Worm (Caenorhabditis elegans): ENCODE results near the gene C05B5.2.

C05B5.2 gene

DNA sequence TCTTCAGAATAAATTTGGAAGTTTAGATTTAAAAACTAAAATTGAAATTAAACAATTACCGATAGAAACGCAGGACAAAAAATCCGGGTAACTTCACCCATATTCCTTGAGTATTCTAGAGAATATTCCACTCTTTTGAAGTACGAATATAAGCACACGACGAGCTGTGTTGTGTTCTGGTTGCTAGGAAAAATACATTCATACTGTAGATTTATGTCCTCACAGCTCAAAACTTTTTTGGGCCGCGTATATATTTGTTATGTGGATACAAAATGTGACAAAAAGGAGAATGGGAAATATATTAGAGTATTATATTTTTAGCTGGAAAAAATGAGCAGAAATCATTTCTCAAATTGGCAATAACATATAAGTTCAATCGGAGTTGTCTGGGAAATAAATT is 32.9 kb upstream of the C05B5.2 start, which contains the start of gene M04D8.5:
TSS of gene M04D8.5 (minus strand) at position 101 of the 400 bp plus-strand sequence.
- TF ChIP-seq snpc-4 (tag; optimal IDR thresholded peaks at IDR 0.05) (no peak), fos-1 (tag; optimal IDR thresholded peaks at IDR 0.05) (no peak), fkh-10 (GFP tag; optimal IDR thresholded peaks at IDR 0.05) (no peak), aly-2 (tag; optimal IDR thresholded peaks at IDR 0.05) (no peak), elt-3 (tag; optimal IDR thresholded peaks at IDR 0.05) (no peak), nhr-23 (tag; optimal IDR thresholded peaks at IDR 0.05) (no peak), lsy-12 (tag; optimal IDR thresholded peaks at IDR 0.05) (no peak), mdl-1 (tag; optimal IDR thresholded peaks at IDR 0.05) (no peak), nhr-237 (tag; optimal IDR thresholded peaks at IDR 0.05) (no peak)

DNA sequence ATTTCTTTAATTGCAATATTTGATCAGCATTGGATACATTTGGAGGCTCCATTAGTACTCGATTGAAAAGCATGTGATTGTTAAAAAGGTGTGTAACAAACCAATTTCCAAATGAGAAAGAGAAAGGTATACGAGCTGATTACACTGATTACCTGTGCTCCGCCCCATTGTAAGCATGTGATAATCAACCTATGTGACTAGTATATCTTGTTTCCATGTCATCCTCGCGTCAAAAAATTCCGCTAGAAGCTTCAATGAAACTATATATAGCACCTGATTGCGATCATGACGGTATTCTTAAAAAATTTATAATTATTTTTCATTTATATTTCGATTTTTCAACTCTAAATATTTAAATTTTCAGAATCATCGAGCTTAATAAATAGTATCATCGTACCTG is 30.2 kb upstream of the C05B5.2 start, which contains the start of gene M04D8.4:
TSS of gene M04D8.4 (minus strand) at position 101 of the 400 bp plus-strand sequence.
- TF ChIP-seq fos-1 (tag; optimal IDR thresholded peaks at IDR 0.05) (no peak), pha-4 (tag; optimal IDR thresholded peaks at IDR 0.05) (no peak), pqm-1 (tag; optimal IDR thresholded peaks at IDR 0.05) (no peak), nhr-28 (tag; optimal IDR thresholded peaks at IDR 0.05) (no peak), skn-1 (tag; optimal IDR thresholded peaks at IDR 0.05) (no peak), ztf-4 (tag; optimal IDR thresholded peaks at IDR 0.05) (no peak), unc-62 (GFP tag; optimal IDR thresholded peaks at IDR 0.05) (no peak)

DNA sequence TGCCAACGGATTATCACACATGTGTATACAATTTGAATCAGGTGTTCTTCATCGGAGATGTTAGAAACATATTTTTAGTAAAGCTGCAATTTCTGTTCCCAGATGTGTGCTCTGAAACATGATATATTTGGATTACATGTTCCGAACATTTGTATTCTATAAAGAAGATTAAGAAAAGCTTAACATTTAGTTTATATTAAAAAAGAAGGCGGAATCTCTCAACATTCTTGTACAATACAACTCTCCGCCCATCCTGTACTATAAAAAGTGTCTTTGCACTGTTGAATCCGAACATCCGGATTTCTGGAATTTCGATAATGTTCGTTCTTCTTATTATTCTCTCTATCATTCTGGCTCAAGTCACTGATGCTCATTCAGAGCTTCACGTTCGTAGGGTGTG is 27.6 kb upstream of the C05B5.2 start, which contains the start of gene ins-23:
TSS of gene ins-23 (plus strand) at position 301 of the 400 bp plus-strand sequence.
- no peak for TF ChIP-seq jun-1 (tag; optimal IDR thresholded peaks at IDR 0.05)
- no peak for TF ChIP-seq tbx-2 (tag; optimal IDR thresholded peaks at IDR 0.05)
- no peak for TF ChIP-seq R02D3.7 (tag; optimal IDR thresholded peaks at IDR 0.05)
- TF ChIP-seq ceh-28 (tag; optimal IDR thresholded peaks at IDR 0.05): no peak

DNA sequence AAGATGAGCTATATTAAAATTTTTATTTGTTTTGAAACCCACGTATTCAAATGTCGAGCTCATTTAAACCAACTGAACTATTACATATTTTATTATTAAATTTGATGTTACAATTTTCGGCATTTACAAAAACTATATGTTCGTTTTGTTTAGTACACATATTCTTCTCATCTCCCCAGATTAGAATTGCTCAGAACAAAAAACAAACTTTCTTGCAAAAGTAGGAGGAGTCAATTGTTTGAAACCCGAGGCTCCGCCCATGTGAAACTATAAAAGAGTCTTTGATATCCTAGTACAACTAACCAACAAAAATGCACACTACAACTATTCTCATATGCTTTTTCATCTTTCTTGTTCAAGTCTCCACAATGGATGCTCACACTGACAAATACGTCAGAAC is 25.7 kb upstream of the C05B5.2 start, which contains the start of gene ins-22:
TSS of gene ins-22 (plus strand) at position 301 of the 400 bp plus-strand sequence.
- no peak for TF ChIP-seq hmg-11 (tag; optimal IDR thresholded peaks at IDR 0.05)
- no peak for TF ChIP-seq ceh-82 (tag; optimal IDR thresholded peaks at IDR 0.05)
- TF ChIP-seq ama-1 (optimal IDR thresholded peaks at IDR 0.05): no peak
- no peak for TF ChIP-seq tbx-2 (tag; optimal IDR thresholded peaks at IDR 0.05)
- TF ChIP-seq jun-1 (tag; optimal IDR thresholded peaks at IDR 0.05): no peak
- no peak for TF ChIP-seq lsy-12 (tag; optimal IDR thresholded peaks at IDR 0.05)

DNA sequence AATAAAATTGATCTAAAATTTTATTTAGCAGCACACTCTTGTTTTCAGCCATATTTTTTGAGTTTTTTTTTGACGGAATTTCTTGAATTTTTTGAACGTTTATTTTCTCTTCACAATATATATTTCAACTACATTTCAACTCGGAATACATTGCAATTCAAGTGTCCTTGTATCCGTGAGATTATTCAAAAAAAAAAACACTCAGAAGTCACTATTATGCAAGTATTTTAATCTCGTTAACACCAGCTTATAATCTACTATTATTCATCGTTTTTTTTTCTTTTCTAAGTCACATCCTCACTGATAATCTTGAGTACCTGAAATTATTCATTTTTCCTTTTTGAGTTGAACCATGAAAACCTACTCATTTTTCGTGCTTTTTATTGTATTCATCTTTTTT is 23.1 kb upstream of the C05B5.2 start, which contains the start of gene ins-21:
TSS of gene ins-21 (plus strand) at position 301 of the 400 bp plus-strand sequence.
- no peak for TF ChIP-seq nhr-43 (tag; optimal IDR thresholded peaks at IDR 0.05; ENCODE audit: poor library complexity, severe bottlenecking)
- TF ChIP-seq egl-5 (tag; optimal IDR thresholded peaks at IDR 0.05): no peak
- TF ChIP-seq lin-39 (tag; optimal IDR thresholded peaks at IDR 0.05): no peak
- no peak for TF ChIP-seq snpc-4 (tag; optimal IDR thresholded peaks at IDR 0.05)
- TF ChIP-seq pqm-1 (tag; optimal IDR thresholded peaks at IDR 0.05): no peak
- no peak for TF ChIP-seq fos-1 (tag; optimal IDR thresholded peaks at IDR 0.05)
- TF ChIP-seq elt-2 (tag; optimal IDR thresholded peaks at IDR 0.05): no peak
- no peak for TF ChIP-seq elt-1 (tag; optimal IDR thresholded peaks at IDR 0.05)
- no peak for TF ChIP-seq mdl-1 (tag; optimal IDR thresholded peaks at IDR 0.05)
- TF ChIP-seq pha-4 (tag; optimal IDR thresholded peaks at IDR 0.05): no peak
- TF ChIP-seq elt-3 (tag; optimal IDR thresholded peaks at IDR 0.05): no peak

DNA sequence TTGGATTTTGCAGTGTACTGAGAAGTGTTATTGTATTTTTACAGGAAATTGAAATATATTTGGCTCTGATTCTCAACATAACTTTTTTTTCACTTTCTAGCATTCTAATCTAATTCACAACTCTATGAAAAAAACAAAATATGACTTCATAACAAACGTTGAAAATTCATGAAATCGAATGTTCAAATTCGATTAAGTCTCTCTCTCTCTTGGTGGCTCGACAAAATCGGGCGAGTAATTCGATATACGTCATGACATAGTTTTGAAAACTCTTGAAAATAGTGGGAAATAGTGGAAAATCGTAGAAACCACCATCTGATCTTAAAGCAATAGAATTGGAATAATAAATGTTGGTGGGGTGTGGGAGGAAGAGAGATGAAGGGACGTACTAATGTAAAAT is 17.7 kb upstream of the C05B5.2 start:
- TF ChIP-seq snpc-4 (tag; optimal IDR thresholded peaks at IDR 0.05) (no peak), mml-1 (tag; optimal IDR thresholded peaks at IDR 0.05) (no peak), aly-2 (tag; optimal IDR thresholded peaks at IDR 0.05) (no peak), nhr-23 (tag; optimal IDR thresholded peaks at IDR 0.05) (no peak)

DNA sequence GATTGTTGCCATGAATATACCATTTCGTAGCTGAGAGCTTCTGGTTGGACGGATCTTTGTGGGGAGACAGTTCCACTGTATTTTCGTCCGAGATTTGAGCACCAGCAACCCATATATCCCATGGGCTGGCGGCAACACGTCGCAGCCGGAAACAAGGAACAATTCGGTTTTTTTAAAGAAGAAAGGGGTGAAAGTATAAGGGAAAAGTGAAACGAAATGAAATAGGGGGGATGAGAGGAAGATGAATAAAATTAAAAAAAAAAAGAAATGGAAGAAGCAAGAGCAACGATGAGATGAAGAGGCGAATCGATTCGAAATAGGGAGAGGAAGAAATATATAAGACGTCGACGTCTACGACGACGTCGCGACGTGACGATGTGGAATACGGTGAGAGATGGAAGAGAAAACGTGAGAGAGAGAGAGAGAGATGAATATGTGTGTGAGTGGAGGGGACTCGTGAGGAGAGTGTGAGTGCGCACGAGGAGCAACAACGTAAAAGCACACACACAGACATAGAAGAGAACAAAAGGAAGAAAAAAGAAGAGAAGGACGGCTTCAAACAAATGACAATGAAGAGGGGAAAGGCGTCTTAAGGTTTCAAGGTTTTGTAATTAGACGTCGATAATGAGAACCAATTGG is 16.2 kb upstream of the C05B5.2 start, which contains the start of gene rgs-1:
TSS of gene rgs-1 (minus strand) at position 146 of the 639 bp plus-strand sequence.
- TF ChIP-seq hmg-11 (tag; optimal IDR thresholded peaks at IDR 0.05) (peak; percentile 79), fkh-10 (GFP tag; optimal IDR thresholded peaks at IDR 0.05) (peak; percentile 86), ceh-9 (tag; optimal IDR thresholded peaks at IDR 0.05) (no peak), skn-1 (tag; optimal IDR thresholded peaks at IDR 0.05) (peak; percentile 21), lin-15B (tag; optimal IDR thresholded peaks at IDR 0.05) (peak; percentile 28), nfya-1 (tag; optimal IDR thresholded peaks at IDR 0.05; ENCODE audit: insufficient read depth) (peak; percentile 77), pha-4 (tag; optimal IDR thresholded peaks at IDR 0.05) (peak; percentile 5), fkh-2 (tag; optimal IDR thresholded peaks at IDR 0.05) (no peak), snpc-4 (tag; optimal IDR thresholded peaks at IDR 0.05) (peak; percentile 25)

Measured in whole organism, L3 larva.